Fruit fly (Drosophila melanogaster) Kc167 (cell line): ENCODE measurements around the gene CG16998.
"Not testable (repeated sequence)": the region's sequence is repeated elsewhere in the genome, so short reads cannot be mapped to it uniquely, and the experiment has no call there.

ENCODE experiments used
- Myc ChIP-seq: fragments of >200 bp; optimal IDR thresholded peaks from 2 replicates; lab custom pipeline; 2017; ENCODE audit warnings: missing external identifiers
- Sin3A ChIP-seq: fragments of >200 bp; optimal IDR thresholded peaks from 2 replicates; lab custom pipeline; 2018; ENCODE audit warnings: missing external identifiers
- h ChIP-seq: fragments of >200 bp; optimal IDR thresholded peaks from 3 replicates; lab custom pipeline; 2018; ENCODE audit warnings: missing external identifiers
- insv ChIP-seq: fragments of >200 bp; optimal IDR thresholded peaks from 3 replicates; lab custom pipeline; 2018; ENCODE audit warnings: missing external identifiers
- psq ChIP-seq: fragments of >200 bp; optimal IDR thresholded peaks from 2 replicates; lab custom pipeline; 2017; ENCODE audit warnings: missing external identifiers
- ttk ChIP-seq: sonication (Bioruptor generic); optimal IDR thresholded peaks from 2 replicates; lab custom pipeline; 2017; ENCODE audit warnings: missing external identifiers

Gene CG16998

DNA sequence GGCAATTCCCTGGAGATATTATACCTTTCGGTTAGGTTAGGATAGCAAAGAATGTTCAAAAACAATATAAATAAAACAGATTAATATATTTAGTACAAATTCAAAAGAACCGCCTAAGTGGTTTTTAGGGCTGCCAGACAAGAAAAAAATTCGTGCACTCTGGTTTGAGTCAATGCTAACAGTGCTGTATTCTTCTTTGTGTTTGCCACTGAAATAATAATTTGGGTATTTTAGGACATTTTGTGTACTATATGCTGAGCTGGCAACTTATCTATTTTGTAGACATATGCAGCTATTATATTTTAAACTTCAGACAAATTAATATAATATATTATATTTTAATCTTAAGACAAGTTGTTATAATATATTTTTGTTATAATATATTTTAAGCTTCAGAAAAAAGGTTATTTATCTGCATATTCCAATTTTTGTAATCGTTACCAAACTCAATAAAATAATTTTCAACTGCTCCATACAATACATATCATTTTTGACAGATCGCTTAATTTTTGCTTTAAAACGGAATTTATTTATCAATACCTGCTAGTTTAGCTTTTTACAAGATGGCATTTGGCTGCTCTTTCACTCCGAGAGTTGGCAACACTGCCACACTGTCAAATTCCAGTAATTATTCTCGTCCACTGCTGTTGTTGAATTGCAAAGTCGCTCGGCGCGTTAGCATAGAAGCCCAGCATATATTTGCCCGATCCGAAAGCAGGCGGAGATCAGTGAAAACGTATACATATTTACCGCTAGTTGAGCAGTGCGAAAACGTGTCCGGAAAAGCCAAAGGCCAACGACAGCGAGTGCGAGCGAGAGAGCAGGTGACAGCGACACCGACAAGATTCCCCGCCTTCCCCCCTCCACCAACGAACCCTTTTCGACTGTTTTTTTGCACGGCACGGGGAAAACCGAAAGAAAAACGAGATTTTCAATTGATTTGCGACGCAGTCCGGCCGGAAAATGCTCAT lies 28.9 kb downstream of the CG16998 start, which contains the start of gene CG7546:
CG7546 (plus strand) TSS at position 573 of the 971 bp plus-strand sequence.
- TF ChIP-seq h (lab: Kevin White, UChicago), result no peak
- TF ChIP-seq Sin3A (lab: Kevin White, UChicago), result no peak
- no peak for TF ChIP-seq psq (lab: Kevin White, UChicago)
- no peak for TF ChIP-seq Myc (lab: Kevin White, UChicago)
- no peak for TF ChIP-seq ttk
- TF ChIP-seq insv (lab: Kevin White, UChicago), result no peak

DNA sequence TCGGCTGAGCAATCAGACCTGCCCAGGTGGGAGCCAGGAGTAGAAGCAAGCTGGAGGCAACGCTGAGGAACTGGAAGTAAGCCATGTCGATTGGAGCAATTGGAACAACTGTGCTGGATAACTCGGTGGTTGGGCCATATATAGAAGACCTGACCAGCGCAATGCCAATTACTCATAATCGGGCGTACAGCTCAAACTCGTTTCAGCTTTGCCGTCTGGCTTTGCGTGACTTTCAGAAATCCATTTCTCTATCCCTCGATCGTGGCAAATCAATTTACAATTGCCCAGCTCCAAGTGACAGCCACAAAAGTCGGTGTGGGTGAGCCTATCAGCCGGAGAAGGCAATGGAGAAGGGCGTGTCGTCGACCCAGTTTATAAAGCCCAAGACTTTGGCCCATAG lies 33.5 kb downstream of the CG16998 start, which contains the start of gene CG7548:
CG7548 (minus strand) TSS at position 101 of the 400 bp plus-strand sequence.
- TF ChIP-seq Sin3A (lab: Kevin White, UChicago) (no peak), ttk (no peak), Myc (lab: Kevin White, UChicago) (no peak), psq (lab: Kevin White, UChicago) (no peak), h (lab: Kevin White, UChicago) (no peak), insv (lab: Kevin White, UChicago) (no peak)

DNA sequence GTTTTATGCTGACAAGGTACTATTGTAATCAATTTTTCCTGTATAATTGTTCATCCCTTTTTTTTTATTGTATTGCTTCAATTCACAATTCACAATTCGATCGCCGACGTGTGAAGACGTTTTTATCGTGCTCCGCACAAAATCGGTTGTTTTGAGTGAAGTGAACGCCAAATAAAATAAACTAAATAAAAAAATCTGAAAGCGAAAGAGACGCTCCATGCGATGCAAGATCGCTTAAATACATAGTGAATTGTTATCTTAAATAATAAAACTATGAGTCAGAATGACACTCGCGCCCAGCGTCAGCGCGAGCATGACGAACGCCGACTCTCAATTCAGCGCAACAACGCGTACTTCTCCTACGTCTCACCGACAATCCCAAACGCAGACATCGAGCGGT lies 40.9 kb downstream of the CG16998 start, which contains the start of gene CG8539:
CG8539 (minus strand) TSS at position 101 of the 400 bp plus-strand sequence.
- not testable (repeated sequence) for TF ChIP-seq Sin3A (lab: Kevin White, UChicago); insv (lab: Kevin White, UChicago); ttk

DNA sequence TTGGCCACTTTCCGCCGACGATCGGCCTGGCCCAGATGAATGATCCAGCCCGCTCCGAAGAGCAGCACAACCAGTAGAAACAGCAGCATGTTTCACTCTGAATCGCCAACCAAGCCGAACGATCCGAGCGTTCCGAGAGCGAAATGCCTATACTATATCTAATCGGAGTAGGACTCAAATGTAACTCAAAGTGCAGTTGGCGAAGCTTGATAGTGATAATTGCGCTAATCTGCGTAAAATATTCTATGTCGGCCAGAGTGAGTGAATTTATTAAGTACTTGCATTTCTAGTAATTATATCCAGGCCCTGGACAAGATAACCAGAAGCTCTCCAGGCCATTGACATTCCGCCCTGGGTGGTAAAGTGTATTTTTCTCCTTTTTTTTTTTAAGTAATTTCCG lies 43.5 kb downstream of the CG16998 start, which contains the start of gene Cyp4d8:
Cyp4d8 (minus strand) TSS at position 101 of the 400 bp plus-strand sequence.
- no peak for TF ChIP-seq ttk
- TF ChIP-seq psq (lab: Kevin White, UChicago), result no peak

DNA sequence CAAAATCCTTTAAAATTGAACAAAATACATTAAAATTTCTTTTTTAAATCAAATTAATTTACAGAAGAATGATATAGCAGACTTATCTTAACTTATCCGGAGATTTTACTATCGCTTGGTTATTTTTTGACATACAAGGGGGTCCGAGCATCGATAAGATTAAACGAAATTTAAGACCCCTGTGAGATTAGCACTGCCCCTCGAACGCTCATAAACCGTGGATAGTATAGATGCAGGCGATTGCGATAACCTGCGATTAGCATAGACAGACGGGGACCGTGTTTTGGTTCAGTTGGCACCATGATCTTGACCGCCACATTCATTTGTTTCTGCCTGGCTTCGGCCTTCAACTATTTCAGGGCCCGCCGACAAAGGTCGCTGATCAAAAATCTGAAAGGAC lies 48.1 kb downstream of the CG16998 start, which contains the start of gene Cyp316a1:
Cyp316a1 (plus strand) TSS at position 301 of the 400 bp plus-strand sequence.
- TF ChIP-seq Sin3A (lab: Kevin White, UChicago), result no peak
- TF ChIP-seq h (lab: Kevin White, UChicago), result no peak
- TF ChIP-seq psq (lab: Kevin White, UChicago), result no peak
- TF ChIP-seq insv (lab: Kevin White, UChicago), result no peak
- TF ChIP-seq ttk, result no peak
- TF ChIP-seq Myc (lab: Kevin White, UChicago), result no peak
